Worm (Caenorhabditis elegans) whole organism, L3 larva: ENCODE measurements around the gene C08F1.8.

Experiments
- aly-2 ChIP-seq: fragments of 150-350 bp; optimal IDR thresholded peaks from 2 replicates; lab custom pipeline; 2014; ENCODE audit warnings: missing biosample characterization, missing genetic modification characterization
- ceh-28 ChIP-seq: fragments of 150-350 bp; optimal IDR thresholded peaks from 2 replicates; lab custom pipeline; 2014; ENCODE audit warnings: missing biosample characterization, missing genetic modification reagents, missing genetic modification characterization
- ceh-9 ChIP-seq: sonication (generic microtip); optimal IDR thresholded peaks from 2 replicates; lab custom pipeline; 2018; ENCODE audit warnings: missing biosample characterization, missing genetic modification characterization
- nhr-237 ChIP-seq: fragments of 150-350 bp; optimal IDR thresholded peaks from 2 replicates; lab custom pipeline; 2014; ENCODE audit warnings: missing biosample characterization, missing genetic modification characterization
- nhr-25 ChIP-seq: sonication (generic microtip); optimal IDR thresholded peaks from 2 replicates; lab custom pipeline; 2017; ENCODE audit warnings: missing biosample characterization, missing genetic modification characterization
- pha-4 ChIP-seq: fragments of 150-350 bp; optimal IDR thresholded peaks from 2 replicates; lab custom pipeline; 2014; ENCODE audit warnings: missing biosample characterization, missing genetic modification reagents, missing genetic modification characterization
- sea-2 ChIP-seq: fragments of 150-350 bp; sonication (generic microtip); optimal IDR thresholded peaks from 4 replicates; lab custom pipeline; 2014; ENCODE audit warnings: missing biosample characterization, missing genetic modification reagents, missing genetic modification characterization
- snpc-4 ChIP-seq: fragments of 150-350 bp; optimal IDR thresholded peaks from 2 replicates; lab custom pipeline; 2014; ENCODE audit warnings: missing biosample characterization, missing genetic modification characterization
- unc-62 ChIP-seq: fragments of 150-350 bp; sonication (generic microtip); optimal IDR thresholded peaks from 4 replicates; lab custom pipeline; 2014; ENCODE audit warnings: missing biosample characterization, missing genetic modification reagents, missing genetic modification characterization
- zag-1 ChIP-seq: fragments of 150-350 bp; optimal IDR thresholded peaks from 2 replicates; lab custom pipeline; 2014; ENCODE audit warnings: missing biosample characterization, missing genetic modification characterization

ce11 chrII:1844552-1844951 lies 36.4 kb upstream of the C08F1.8 start:
- TF ChIP-seq pha-4 (tag; lab: Kevin White, UChicago), result no peak
- TF ChIP-seq snpc-4, result no peak
- TF ChIP-seq nhr-237, result no peak
- no peak for TF ChIP-seq aly-2 (tag; lab: Kevin White, UChicago)
- TF ChIP-seq zag-1 (tag; lab: Kevin White, UChicago), result no peak
- TF ChIP-seq sea-2, result no peak
- no peak for TF ChIP-seq ceh-9
- no peak for TF ChIP-seq unc-62 (GFP tag; lab: Kevin White, UChicago)
- TF ChIP-seq nhr-25 (tag; lab: Kevin White, UChicago), result no peak
- TF ChIP-seq ceh-28, result no peak
